Worm (Caenorhabditis elegans) whole organism, mixed stage, embryonic: ENCODE data around the gene C03E10.1.
A peak's percentile ranks its signal among the peaks of the same experiment; 100 is the strongest.

Experiments
- elt-1 ChIP-seq: sonication (generic microtip); optimal IDR thresholded peaks from 2 replicates; lab custom pipeline; 2017; ENCODE audit warnings: missing genetic modification characterization, mild to moderate bottlenecking, missing compliant biosample characterization, antibody characterized with exemption, moderate library complexity, borderline replicate concordance; ENCODE audit not compliant: insufficient read depth
- hlh-1 ChIP-seq: fragments of 150-350 bp; optimal IDR thresholded peaks from 2 replicates; lab custom pipeline; 2014; ENCODE audit warnings: missing biosample characterization, missing genetic modification reagents, missing genetic modification characterization
- nhr-28 ChIP-seq: fragments of 150-350 bp; optimal IDR thresholded peaks from 2 replicates; lab custom pipeline; 2014; ENCODE audit warnings: missing biosample characterization, missing genetic modification characterization
- nhr-76 ChIP-seq: sonication (generic microtip); optimal IDR thresholded peaks from 2 replicates; lab custom pipeline; 2017; ENCODE audit warnings: missing biosample characterization, missing genetic modification characterization
- pha-4 ChIP-seq: fragments of 150-350 bp; optimal IDR thresholded peaks from 2 replicates; lab custom pipeline; 2018; ENCODE audit warnings: missing biosample characterization, missing genetic modification reagents, missing genetic modification characterization
- snpc-4 ChIP-seq: fragments of 150-350 bp; optimal IDR thresholded peaks from 2 replicates; lab custom pipeline; 2014; ENCODE audit warnings: missing biosample characterization, missing genetic modification characterization
- sptf-1 ChIP-seq: sonication (generic microtip); optimal IDR thresholded peaks from 2 replicates; lab custom pipeline; 2017; ENCODE audit warnings: mild to moderate bottlenecking, missing genetic modification characterization, moderate library complexity, missing compliant biosample characterization
- tbx-8 ChIP-seq: fragments of 200-800 bp; sonication (Bioruptor generic); optimal IDR thresholded peaks from 2 replicates; lab custom pipeline; 2018; ENCODE audit warnings: mild to moderate bottlenecking, missing genetic modification characterization, moderate library complexity, missing compliant biosample characterization
- unc-39 ChIP-seq: fragments of 150-350 bp; optimal IDR thresholded peaks from 2 replicates; lab custom pipeline; 2014; ENCODE audit warnings: missing biosample characterization, missing genetic modification characterization
- unc-62 ChIP-seq: fragments of 150-350 bp; optimal IDR thresholded peaks from 2 replicates; lab custom pipeline; 2014; ENCODE audit warnings: missing biosample characterization, missing genetic modification reagents, missing genetic modification characterization
- ztf-11 ChIP-seq: fragments of 150-350 bp; optimal IDR thresholded peaks from 2 replicates; lab custom pipeline; 2014; ENCODE audit warnings: missing biosample characterization, missing genetic modification characterization

ce11 chrV:11307781-11308180 is 16.8 kb downstream of the C03E10.1 start:
- no peak for TF ChIP-seq tbx-8 (GFP tag; lab: Kevin White, UChicago)
- TF ChIP-seq pha-4 (tag; lab: Kevin White, UChicago) = no peak
- no peak for TF ChIP-seq ztf-11 (tag; lab: Kevin White, UChicago)
- peak; percentile 1 for TF ChIP-seq hlh-1 (tag; lab: Kevin White, UChicago)
- no peak for TF ChIP-seq unc-39
- peak; percentile 98 for TF ChIP-seq unc-62 (GFP tag; lab: Kevin White, UChicago)
- TF ChIP-seq nhr-76 (tag; lab: Kevin White, UChicago) = no peak
- TF ChIP-seq sptf-1 (tag; lab: Kevin White, UChicago) = no peak
- no peak for TF ChIP-seq snpc-4 (tag; lab: Kevin White, UChicago)
- TF ChIP-seq nhr-28 = no peak
- TF ChIP-seq elt-1 (tag; lab: Kevin White, UChicago) = no peak
